Worm (Caenorhabditis elegans): ENCODE results near the gene kin-5.

kin-5 gene

DNA sequence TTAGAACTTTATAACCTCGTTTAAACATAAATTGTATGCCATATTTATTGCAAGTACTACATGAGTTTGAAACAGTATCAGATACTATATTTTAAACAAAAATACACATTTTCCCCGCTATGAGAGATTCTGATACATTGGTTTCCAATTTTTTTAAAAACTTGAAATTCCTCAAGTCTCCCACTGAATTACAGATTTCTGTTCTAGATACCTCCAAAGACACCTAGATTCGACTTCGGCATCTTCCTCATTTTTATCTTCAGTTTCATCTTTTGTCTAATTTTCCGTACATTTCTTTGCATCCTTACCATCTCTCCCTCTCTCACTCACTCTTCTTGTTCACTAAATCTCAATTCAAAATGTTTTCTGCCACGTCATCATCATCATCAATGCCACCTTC is 5.0 kb downstream of the kin-5 start, which contains the start of gene T13H10.2:
Gene T13H10.2, plus strand, starts transcription at position 301 of the 400 bp plus-strand sequence.
- no peak for TF ChIP-seq nhr-90 (tag; optimal IDR thresholded peaks at IDR 0.05; ENCODE audit: poor library complexity)
- no peak for TF ChIP-seq ama-1 (optimal IDR thresholded peaks at IDR 0.05)
- no peak for TF ChIP-seq Y116A8C.19 (tag; optimal IDR thresholded peaks at IDR 0.05; ENCODE audit: borderline replicate concordance)
- TF ChIP-seq snpc-4 (tag; optimal IDR thresholded peaks at IDR 0.05) = no peak
- no peak for TF ChIP-seq pqm-1 (tag; optimal IDR thresholded peaks at IDR 0.05)
- no peak for TF ChIP-seq ces-1 (GFP tag; optimal IDR thresholded peaks at IDR 0.05)
- TF ChIP-seq lir-3 (tag; optimal IDR thresholded peaks at IDR 0.05; ENCODE audit: poor library complexity) = no peak
- TF ChIP-seq fkh-4 (tag; optimal IDR thresholded peaks at IDR 0.05; ENCODE audit: borderline replicate concordance) = no peak
- TF ChIP-seq lin-39 (tag; optimal IDR thresholded peaks at IDR 0.05) = no peak
- TF ChIP-seq C04F5.9 (tag; optimal IDR thresholded peaks at IDR 0.05) = no peak
- TF ChIP-seq ets-5 (GFP tag; IDR thresholded peaks at IDR 0.05) = no peak
- TF ChIP-seq jun-1 (tag; optimal IDR thresholded peaks at IDR 0.05) = no peak
- no peak for TF ChIP-seq nhr-76 (tag; optimal IDR thresholded peaks at IDR 0.05)
- TF ChIP-seq rnt-1 (tag; optimal IDR thresholded peaks at IDR 0.05) = no peak
- no peak for TF ChIP-seq ceh-8 (GFP tag; optimal IDR thresholded peaks at IDR 0.05)
- no peak for TF ChIP-seq vab-15 (tag; optimal IDR thresholded peaks at IDR 0.05)
- no peak for TF ChIP-seq nhr-85 (tag)
- no peak for TF ChIP-seq nhr-71 (tag; optimal IDR thresholded peaks at IDR 0.05)
- no peak for TF ChIP-seq egl-27 (tag; optimal IDR thresholded peaks at IDR 0.05)

DNA sequence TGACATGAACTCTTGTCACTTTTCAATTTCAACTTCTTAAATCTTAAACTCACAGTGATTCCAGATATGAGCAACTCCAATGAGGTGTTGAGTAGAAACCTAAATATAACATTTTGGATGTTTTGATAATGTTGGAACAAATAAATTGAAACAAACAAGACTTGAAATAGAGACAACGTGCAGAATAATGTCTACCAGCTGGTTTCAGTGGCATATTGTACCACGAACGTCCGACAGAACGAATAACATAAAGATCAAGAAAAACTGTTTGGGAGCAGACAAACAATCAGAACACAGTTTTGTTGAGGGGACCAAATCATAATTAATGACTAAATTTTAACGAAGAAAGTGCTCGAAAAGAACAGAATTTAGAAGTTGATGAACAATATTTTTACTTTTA is 15.6 kb downstream of the kin-5 start, which contains the start of gene gon-1:
Gene gon-1, minus strand, starts transcription at position 101 of the 400 bp plus-strand sequence.
- TF ChIP-seq unc-30 (tag; optimal IDR thresholded peaks at IDR 0.05) (no peak), dpl-1 (GFP tag; optimal IDR thresholded peaks at IDR 0.05) (no peak), nhr-76 (tag; optimal IDR thresholded peaks at IDR 0.05) (no peak), nhr-20 (tag; optimal IDR thresholded peaks at IDR 0.05) (no peak), ces-1 (GFP tag; optimal IDR thresholded peaks at IDR 0.05) (no peak), fos-1 (tag; optimal IDR thresholded peaks at IDR 0.05) (no peak), blmp-1 (tag; optimal IDR thresholded peaks at IDR 0.05) (no peak)

DNA sequence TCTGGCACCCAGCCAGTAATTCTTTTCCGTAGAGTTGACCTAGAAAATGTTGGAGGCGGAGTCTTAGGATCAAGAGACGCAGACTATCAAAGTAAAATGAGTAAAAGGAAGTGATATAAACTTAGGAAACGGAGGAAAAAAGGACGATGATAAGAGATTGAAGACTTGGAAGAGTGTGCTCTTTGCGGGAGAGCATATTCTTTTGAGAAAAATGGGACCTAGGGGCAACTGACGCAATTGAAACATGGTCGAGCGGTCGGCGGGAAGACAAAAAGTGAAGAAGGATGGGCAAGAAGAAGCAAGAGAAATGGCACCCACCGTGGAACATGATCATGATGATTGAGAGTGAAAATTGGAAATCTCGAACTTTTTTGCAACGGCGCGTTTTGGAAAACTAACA is 20.9 kb downstream of the kin-5 start:
- TF ChIP-seq lir-3 (tag; optimal IDR thresholded peaks at IDR 0.05; ENCODE audit: poor library complexity) (no peak), nhr-28 (tag; optimal IDR thresholded peaks at IDR 0.05) (no peak), lin-35 (GFP tag; optimal IDR thresholded peaks at IDR 0.05) (peak in 1 of 2 experiments; percentile 51), mef-2 (tag; optimal IDR thresholded peaks at IDR 0.05) (no peak), nhr-19 (GFP tag; conservative IDR thresholded peaks at IDR 0.05) (peak; percentile 59), efl-1 (optimal IDR thresholded peaks at IDR 0.05) (peak; percentile 4 to 56), efl-1 (GFP tag; optimal IDR thresholded peaks at IDR 0.05 in 1 of 2) (peak in 1 of 2 experiments; percentile 52), pqm-1 (tag; optimal IDR thresholded peaks at IDR 0.05) (no peak), lin-14 (GFP tag; optimal IDR thresholded peaks at IDR 0.05) (peak; percentile 73), sox-4 (tag; optimal IDR thresholded peaks at IDR 0.05) (no peak), nhr-20 (tag; optimal IDR thresholded peaks at IDR 0.05) (peak; percentile 24), ceh-63 (GFP tag; optimal IDR thresholded peaks at IDR 0.05) (no peak), mep-1 (tag; optimal IDR thresholded peaks at IDR 0.05) (peak; percentile 8), rnt-1 (tag; optimal IDR thresholded peaks at IDR 0.05) (peak; percentile 60), tbx-2 (tag; optimal IDR thresholded peaks at IDR 0.05) (peak; percentile 20), nhr-71 (tag; optimal IDR thresholded peaks at IDR 0.05) (peak; percentile 66), elt-3 (tag; optimal IDR thresholded peaks at IDR 0.05) (no peak), dpl-1 (GFP tag; optimal IDR thresholded peaks at IDR 0.05) (peak; percentile 8 to 39 (median 12)), F16B12.6 (tag; optimal IDR thresholded peaks at IDR 0.05) (no peak), nhr-77 (tag; optimal IDR thresholded peaks at IDR 0.05) (peak; percentile 35), snu-23 (GFP tag; optimal IDR thresholded peaks at IDR 0.05) (peak; percentile 39), mdl-1 (tag; optimal IDR thresholded peaks at IDR 0.05) (no peak), lin-13 (GFP tag; optimal IDR thresholded peaks at IDR 0.05) (no peak)

Measured in whole organism, L1 larva.